Worm (Caenorhabditis elegans): ENCODE data around the gene cyb-1.
A peak's percentile ranks its signal among the peaks of the same experiment; 100 is the strongest.

cyb-1 gene

ce11 chrIV:10714594-10714993 is 20.4 kb upstream of the cyb-1 start (continued):
- TF ChIP-seq efl-1 (optimal IDR thresholded peaks at IDR 0.05) (peak; percentile 23 to 29), efl-1 (GFP tag; optimal IDR thresholded peaks at IDR 0.05 in 1 of 2) (peak; percentile 0 to 89), C34B4.2 (tag; optimal IDR thresholded peaks at IDR 0.05) (no peak), mep-1 (tag; optimal IDR thresholded peaks at IDR 0.05) (peak; percentile 59), nhr-71 (tag; optimal IDR thresholded peaks at IDR 0.05) (peak; percentile 45), sup-37 (GFP tag; optimal IDR thresholded peaks at IDR 0.05) (no peak), fkh-8 (tag; optimal IDR thresholded peaks at IDR 0.05) (peak; percentile 42), ama-1 (optimal IDR thresholded peaks at IDR 0.05) (no peak), ztf-11 (tag; optimal IDR thresholded peaks at IDR 0.05) (no peak), nhr-20 (tag; optimal IDR thresholded peaks at IDR 0.05) (peak; percentile 58), fos-1 (tag; optimal IDR thresholded peaks at IDR 0.05) (no peak), hlh-4 (tag; optimal IDR thresholded peaks at IDR 0.05) (no peak), unc-98 (GFP tag; IDR thresholded peaks at IDR 0.05) (no peak), lin-15B (tag; optimal IDR thresholded peaks at IDR 0.05) (no peak), xbp-1 (tag; optimal IDR thresholded peaks at IDR 0.05) (peak; percentile 20), lin-39 (tag; optimal IDR thresholded peaks at IDR 0.05) (no peak), unc-62 (GFP tag; optimal IDR thresholded peaks at IDR 0.05) (no peak), rnt-1 (tag; optimal IDR thresholded peaks at IDR 0.05) (no peak), vab-15 (tag; optimal IDR thresholded peaks at IDR 0.05) (no peak), elt-3 (tag; optimal IDR thresholded peaks at IDR 0.05) (no peak), ceh-88 (GFP tag; IDR thresholded peaks at IDR 0.05) (no peak), nhr-77 (tag; optimal IDR thresholded peaks at IDR 0.05) (peak; percentile 28), fkh-10 (GFP tag; optimal IDR thresholded peaks at IDR 0.05) (no peak), fkh-4 (tag; optimal IDR thresholded peaks at IDR 0.05; ENCODE audit: borderline replicate concordance) (no peak), C16A3.4 (tag; optimal IDR thresholded peaks at IDR 0.05) (no peak), aly-2 (tag; optimal IDR thresholded peaks at IDR 0.05) (no peak), skn-1 (tag; optimal IDR thresholded peaks at IDR 0.05) (no peak), elt-2 (tag; optimal IDR thresholded peaks at IDR 0.05) (no peak), swsn-7 (tag; optimal IDR thresholded peaks at IDR 0.05) (peak; percentile 23), grh-1 (GFP tag; IDR thresholded peaks at IDR 0.05) (no peak), ceh-63 (GFP tag; optimal IDR thresholded peaks at IDR 0.05) (no peak), pag-3 (tag; optimal IDR thresholded peaks at IDR 0.05; ENCODE audit: borderline replicate concordance, insufficient read depth) (no peak), snu-23 (GFP tag; optimal IDR thresholded peaks at IDR 0.05) (peak; percentile 60), nhr-237 (tag; optimal IDR thresholded peaks at IDR 0.05) (no peak), alr-1 (tag; optimal IDR thresholded peaks at IDR 0.05; ENCODE audit: borderline replicate concordance) (no peak), jun-1 (tag; optimal IDR thresholded peaks at IDR 0.05) (no peak)

ce11 chrIV:10716348-10716747 is 18.7 kb upstream of the cyb-1 start, which contains the start of gene ncx-3:
Gene ncx-3, plus strand, starts transcription at chrIV:10716648.
- TF ChIP-seq sox-4 (tag; optimal IDR thresholded peaks at IDR 0.05), result no peak
- TF ChIP-seq zip-4 (GFP tag; optimal IDR thresholded peaks at IDR 0.05), result no peak
- TF ChIP-seq fkh-4 (tag; optimal IDR thresholded peaks at IDR 0.05; ENCODE audit: borderline replicate concordance), result no peak
- TF ChIP-seq C04F5.9 (tag; optimal IDR thresholded peaks at IDR 0.05), result no peak
- no peak for TF ChIP-seq fos-1 (tag; optimal IDR thresholded peaks at IDR 0.05)
- no peak for TF ChIP-seq mef-2 (tag; optimal IDR thresholded peaks at IDR 0.05)
- no peak for TF ChIP-seq lsy-2 (tag; optimal IDR thresholded peaks at IDR 0.05)
- TF ChIP-seq nhr-237 (tag; optimal IDR thresholded peaks at IDR 0.05), result no peak
- TF ChIP-seq hlh-17 (GFP tag; optimal IDR thresholded peaks at IDR 0.05; ENCODE audit: borderline replicate concordance), result no peak
- no peak for TF ChIP-seq skn-1 (tag; optimal IDR thresholded peaks at IDR 0.05)
- TF ChIP-seq C34B4.2 (tag; optimal IDR thresholded peaks at IDR 0.05), result no peak
- no peak for TF ChIP-seq sup-37 (GFP tag; optimal IDR thresholded peaks at IDR 0.05)
